Fruit fly (Drosophila melanogaster) whole organism, embryonic: ENCODE data around the gene CG32259.
A peak's percentile ranks its signal among the peaks of the same experiment; 100 is the strongest.

Source experiments
- Antp ChIP-seq: fragments of 200-800 bp; sonication (Bioruptor generic); optimal IDR thresholded peaks from 3 replicates; lab custom pipeline; 2016; ENCODE audit warnings: missing biosample characterization, missing genetic modification characterization
- Atf3 ChIP-seq: fragments of 200-800 bp; sonication (Bioruptor generic); optimal IDR thresholded peaks from 3 replicates; lab custom pipeline; 2016; ENCODE audit warnings: missing biosample characterization, missing genetic modification characterization
- CG10959 ChIP-seq: fragments of 200-800 bp; sonication (Bioruptor generic); IDR thresholded peaks from 2 replicates; pipeline ENCODE4 v1.3.6; 2022; ENCODE audit warnings: missing biosample characterization, missing genetic modification characterization
- CG11247 ChIP-seq: fragments of 200-800 bp; sonication (Bioruptor generic); IDR thresholded peaks from 2 replicates; pipeline ENCODE4 v1.3.6; 2022; ENCODE audit warnings: missing biosample characterization, missing genetic modification characterization
- CG11456 ChIP-seq: fragments of 200-800 bp; sonication (Bioruptor generic); IDR thresholded peaks from 3 replicates; pipeline ENCODE4 v1.3.6; 2022; ENCODE audit warnings: missing biosample characterization, missing genetic modification characterization
- CG12391 ChIP-seq: fragments of 200-800 bp; sonication (Bioruptor generic); optimal IDR thresholded peaks from 3 replicates; lab custom pipeline; 2018; ENCODE audit warnings: missing biosample characterization, mild to moderate bottlenecking, missing genetic modification characterization, moderate library complexity
- CG13296 ChIP-seq: fragments of 200-800 bp; sonication (Bioruptor generic); optimal IDR thresholded peaks from 3 replicates; lab custom pipeline; 2018; ENCODE audit warnings: missing biosample characterization, mild to moderate bottlenecking, missing genetic modification characterization
- CG15601 ChIP-seq: fragments of 200-800 bp; sonication (Bioruptor generic); optimal IDR thresholded peaks from 3 replicates; lab custom pipeline; 2019; ENCODE audit warnings: missing biosample characterization, mild to moderate bottlenecking, missing genetic modification characterization, moderate library complexity
- CG17385 ChIP-seq: fragments of 200-800 bp; sonication (Bioruptor generic); optimal IDR thresholded peaks from 3 replicates; lab custom pipeline; 2018; ENCODE audit warnings: missing biosample characterization, mild to moderate bottlenecking, missing genetic modification characterization
- CG17612 ChIP-seq: fragments of 200-800 bp; sonication (Bioruptor generic); IDR thresholded peaks from 2 replicates; pipeline ENCODE4 v1.3.6; 2022; ENCODE audit warnings: missing biosample characterization, missing genetic modification characterization
- CG4424 ChIP-seq: fragments of 200-800 bp; sonication (Bioruptor generic); optimal IDR thresholded peaks from 3 replicates; lab custom pipeline; 2016; ENCODE audit warnings: missing biosample characterization, missing genetic modification characterization
- CG5180 ChIP-seq: fragments of 200-800 bp; sonication (Bioruptor generic); optimal IDR thresholded peaks from 3 replicates; lab custom pipeline; 2017; ENCODE audit warnings: missing biosample characterization, missing genetic modification characterization, mild to moderate bottlenecking, moderate library complexity, missing genetic modification reagents
- CG6254 ChIP-seq: fragments of 200-800 bp; sonication (Bioruptor generic); optimal IDR thresholded peaks from 3 replicates; lab custom pipeline; 2017; ENCODE audit warnings: mild to moderate bottlenecking, missing biosample characterization, missing genetic modification reagents, missing genetic modification characterization
- CG6683 ChIP-seq: fragments of 200-800 bp; sonication (Bioruptor generic); optimal IDR thresholded peaks from 2 replicates; lab custom pipeline; 2017; ENCODE audit warnings: missing biosample characterization, mild to moderate bottlenecking, missing genetic modification characterization, missing genetic modification reagents
- CG6791 ChIP-seq: fragments of 200-800 bp; sonication (Bioruptor generic); IDR thresholded peaks from 3 replicates; pipeline ENCODE4 v1.3.6; 2022; ENCODE audit warnings: missing biosample characterization, missing genetic modification characterization; ENCODE audit not compliant: partially characterized antibody
- CG7271 ChIP-seq: fragments of 200-800 bp; sonication (Bioruptor generic); optimal IDR thresholded peaks from 2 replicates; lab custom pipeline; 2018; ENCODE audit warnings: missing biosample characterization, mild to moderate bottlenecking, missing genetic modification characterization, moderate library complexity
- CG8281 ChIP-seq: fragments of 200-800 bp; sonication (Bioruptor generic); optimal IDR thresholded peaks from 2 replicates; lab custom pipeline; 2018; ENCODE audit warnings: missing biosample characterization, mild to moderate bottlenecking, missing genetic modification characterization, moderate library complexity
- CG9932 ChIP-seq: fragments of 200-800 bp; sonication (Bioruptor generic); IDR thresholded peaks from 2 replicates; pipeline ENCODE4 v1.3.6; 2022; ENCODE audit warnings: missing biosample characterization, missing genetic modification characterization
- CoRest ChIP-seq: fragments of 200-800 bp; sonication (Bioruptor generic); optimal IDR thresholded peaks from 3 replicates; lab custom pipeline; 2018; ENCODE audit warnings: missing biosample characterization, mild to moderate bottlenecking, missing genetic modification characterization, moderate library complexity
- Dip3 ChIP-seq: fragments of 200-800 bp; sonication (Bioruptor generic); optimal IDR thresholded peaks from 3 replicates; lab custom pipeline; 2016; ENCODE audit warnings: missing biosample characterization, missing genetic modification characterization
- Dref ChIP-seq: fragments of 200-800 bp; sonication (Bioruptor generic); IDR thresholded peaks from 2 replicates; pipeline ENCODE4 v1.3.6; 2022; ENCODE audit warnings: missing biosample characterization, missing genetic modification characterization
- Gug ChIP-seq: fragments of 200-800 bp; sonication (Bioruptor generic); IDR thresholded peaks from 4 replicates; pipeline ENCODE4 v1.3.6; 2022; ENCODE audit warnings: missing biosample characterization, missing genetic modification characterization
- HLH54F ChIP-seq: fragments of 200-800 bp; sonication (Bioruptor generic); optimal IDR thresholded peaks from 3 replicates; lab custom pipeline; 2016; ENCODE audit warnings: missing biosample characterization, missing genetic modification characterization
- Hmx ChIP-seq: fragments of 200-800 bp; sonication (Bioruptor generic); optimal IDR thresholded peaks from 2 replicates; lab custom pipeline; 2016; ENCODE audit warnings: missing biosample characterization, missing genetic modification characterization
- Hr3 ChIP-seq: fragments of 200-800 bp; sonication (Bioruptor generic); optimal IDR thresholded peaks from 3 replicates; lab custom pipeline; 2016; ENCODE audit warnings: missing biosample characterization, missing genetic modification characterization
- MBD-R2 ChIP-seq: fragments of 200-800 bp; sonication (Bioruptor generic); IDR thresholded peaks from 2 replicates; pipeline ENCODE4 v1.3.6; 2022; ENCODE audit warnings: missing biosample characterization, missing genetic modification characterization
- Meics ChIP-seq: fragments of 200-800 bp; sonication (Bioruptor generic); optimal IDR thresholded peaks from 2 replicates; lab custom pipeline; 2017; ENCODE audit warnings: missing biosample characterization, mild to moderate bottlenecking, missing genetic modification characterization
- NC2α ChIP-seq: fragments of 200-800 bp; sonication (Bioruptor generic); optimal IDR thresholded peaks from 2 replicates; lab custom pipeline; 2016; ENCODE audit warnings: missing biosample characterization, missing genetic modification characterization
- NFAT ChIP-seq: fragments of 200-800 bp; sonication (Bioruptor generic); IDR thresholded peaks from 2 replicates; pipeline ENCODE4 v1.3.6; 2022; ENCODE audit warnings: missing biosample characterization, missing genetic modification characterization
- amos ChIP-seq: fragments of 200-800 bp; sonication (Bioruptor generic); IDR thresholded peaks from 2 replicates; pipeline ENCODE4 v1.3.6; 2022; ENCODE audit warnings: missing biosample characterization, missing genetic modification characterization; ENCODE audit not compliant: partially characterized antibody
- bab2 ChIP-seq: fragments of 200-800 bp; sonication (Bioruptor generic); optimal IDR thresholded peaks from 2 replicates; lab custom pipeline; 2016; ENCODE audit warnings: missing biosample characterization, missing genetic modification characterization
- bbx ChIP-seq: fragments of 200-800 bp; sonication (Bioruptor generic); IDR thresholded peaks from 2 replicates; pipeline ENCODE4 v1.3.6; 2022; ENCODE audit warnings: missing biosample characterization, missing genetic modification characterization; ENCODE audit not compliant: partially characterized antibody
- crol ChIP-seq: fragments of 200-800 bp; sonication (Bioruptor generic); IDR thresholded peaks from 2 replicates; pipeline ENCODE4 v1.3.6; 2022; ENCODE audit warnings: missing biosample characterization, missing genetic modification characterization
- da ChIP-seq: fragments of 200-800 bp; sonication (Bioruptor generic); optimal IDR thresholded peaks from 2 replicates; lab custom pipeline; 2016; ENCODE audit warnings: missing biosample characterization, missing genetic modification characterization
- ems ChIP-seq: fragments of 200-800 bp; sonication (Bioruptor generic); optimal IDR thresholded peaks from 3 replicates; lab custom pipeline; 2016; ENCODE audit warnings: missing biosample characterization, missing genetic modification characterization
- fd102C ChIP-seq: fragments of 200-800 bp; sonication (Bioruptor generic); optimal IDR thresholded peaks from 2 replicates; lab custom pipeline; 2018; ENCODE audit warnings: missing biosample characterization, mild to moderate bottlenecking, missing genetic modification characterization, moderate library complexity
- fru ChIP-seq: fragments of >200 bp; optimal IDR thresholded peaks from 2 replicates; lab custom pipeline; 2017
- ftz-f1 ChIP-seq: fragments of 200-800 bp; sonication (Bioruptor generic); optimal IDR thresholded peaks from 2 replicates; lab custom pipeline; 2016; ENCODE audit warnings: missing biosample characterization, missing genetic modification characterization
- hth ChIP-seq: fragments of >200 bp; optimal IDR thresholded peaks from 2 replicates; lab custom pipeline; 2017; ENCODE audit warnings: inconsistent platforms
- jing ChIP-seq: fragments of 200-800 bp; sonication (Bioruptor generic); optimal IDR thresholded peaks from 2 replicates; lab custom pipeline; 2018; ENCODE audit warnings: missing biosample characterization, mild to moderate bottlenecking, missing genetic modification characterization
- kay ChIP-seq: fragments of 200-800 bp; sonication (Bioruptor generic); optimal IDR thresholded peaks from 2 replicates; lab custom pipeline; 2016; ENCODE audit warnings: missing biosample characterization, missing genetic modification characterization
- lov ChIP-seq, 2 experiments: fragments of 200-800 bp in 1 of 2; fragments of >200 bp in 1 of 2; sonication (Bioruptor generic) in 1 of 2; IDR thresholded peaks in 1 of 2; optimal IDR thresholded peaks in 1 of 2; 2 replicates in 1 of 2; 3 replicates in 1 of 2; pipeline versions ENCODE4 v1.3.6 to Lab custom; 2017 to 2022; ENCODE audit warnings: missing biosample characterization in 1 of 2, missing genetic modification characterization in 1 of 2
- mld ChIP-seq: fragments of 200-800 bp; sonication (Bioruptor generic); IDR thresholded peaks from 3 replicates; pipeline ENCODE4 v1.3.6; 2022; ENCODE audit warnings: missing biosample characterization, missing genetic modification characterization; ENCODE audit not compliant: partially characterized antibody
- peb ChIP-seq: fragments of 200-800 bp; sonication (Bioruptor generic); IDR thresholded peaks from 2 replicates; pipeline ENCODE4 v1.3.6; 2022; ENCODE audit warnings: missing biosample characterization, missing genetic modification characterization
- sc ChIP-seq, 3 experiments: fragments of >200 bp in 2 of 3; fragments of 200-800 bp in 1 of 3; sonication (Bioruptor generic) in 1 of 3; optimal IDR thresholded peaks; 2 replicates in 2 of 3; 3 replicates in 1 of 3; lab custom pipeline; 2017; ENCODE audit warnings: mild to moderate bottlenecking in 1 of 3, missing biosample characterization in 1 of 3, missing genetic modification characterization in 1 of 3, missing genetic modification reagents in 1 of 3
- seq ChIP-seq: fragments of 200-800 bp; sonication (Bioruptor generic); IDR thresholded peaks from 2 replicates; pipeline ENCODE4 v1.3.6; 2022; ENCODE audit warnings: missing biosample characterization, missing genetic modification characterization
- sr ChIP-seq: fragments of 200-800 bp; sonication (Bioruptor generic); IDR thresholded peaks from 3 replicates; pipeline ENCODE4 v1.3.6; 2022; ENCODE audit warnings: missing biosample characterization, missing genetic modification characterization
- tgo ChIP-seq: fragments of 200-800 bp; sonication (Bioruptor generic); IDR thresholded peaks from 3 replicates; pipeline ENCODE4 v1.3.6; 2022; ENCODE audit warnings: missing biosample characterization, missing genetic modification characterization
- toy ChIP-seq: fragments of 200-800 bp; sonication (Bioruptor generic); IDR thresholded peaks from 2 replicates; pipeline ENCODE4 v1.3.6; 2022; ENCODE audit warnings: missing biosample characterization, missing genetic modification characterization
- usp ChIP-seq: fragments of >200 bp; optimal IDR thresholded peaks from 2 replicates; lab custom pipeline; 2017; ENCODE audit warnings: missing biosample characterization, missing genetic modification characterization
- vvl ChIP-seq: fragments of 200-800 bp; sonication (Bioruptor generic); IDR thresholded peaks from 2 replicates; pipeline ENCODE4 v1.3.6; 2022; ENCODE audit warnings: missing biosample characterization, missing genetic modification characterization
- yki ChIP-seq: fragments of >200 bp; optimal IDR thresholded peaks from 3 replicates; lab custom pipeline; 2018

Gene CG32259

dm6 chr3L:4070996-4071379 is 1.8 kb downstream of the CG32259 start (continued):
- TF ChIP-seq fd102C (GFP tag; lab: Kevin White, UChicago) (no peak), sr (peak; percentile 34; the same call in 1 of the 3 replicates), CG13296 (GFP tag; lab: Kevin White, UChicago) (no peak), HLH54F (GFP tag; lab: Kevin White, UChicago) (peak; percentile 42), da (GFP tag; lab: Kevin White, UChicago) (no peak), vvl (GFP tag; lab: Robert Waterston, UW) (peak; percentile 82), Dref (GFP tag; lab: Robert Waterston, UW) (no peak), jing (GFP tag; lab: Kevin White, UChicago) (peak; percentile 68), hth (lab: Kevin White, UChicago) (no peak), Gug (GFP tag; lab: Robert Waterston, UW) (peak; percentile 78), CG15601 (tag; lab: Kevin White, UChicago) (no peak), CG4424 (GFP tag; lab: Kevin White, UChicago) (peak; percentile 22), bbx (GFP tag; lab: Robert Waterston, UW) (no peak), Antp (no peak), seq (peak; percentile 57), CG11456 (GFP tag; lab: Robert Waterston, UW) (peak; percentile 79), crol (GFP tag; lab: Robert Waterston, UW) (peak; percentile 68), CG5180 (GFP tag; lab: Kevin White, UChicago) (no peak), CG6791 (no peak), CG8281 (tag; lab: Kevin White, UChicago) (no peak), CG17612 (GFP tag; lab: Robert Waterston, UW) (peak; percentile 52), Hmx (peak; percentile 6), fru (lab: Kevin White, UChicago) (no peak), CG12391 (peak; percentile 55), CG7271 (no peak), toy (GFP tag; lab: Robert Waterston, UW) (peak; percentile 43; the same call in 1 of the 2 replicates), peb (GFP tag; lab: Robert Waterston, UW) (peak; percentile 38; the same call in 1 of the 2 replicates), CG6683 (GFP tag; lab: Kevin White, UChicago) (peak; percentile 7), kay (GFP tag; lab: Kevin White, UChicago) (no peak), CG17385 (GFP tag; lab: Kevin White, UChicago) (peak; percentile 5), Dip3 (GFP tag; lab: Kevin White, UChicago) (peak; percentile 9), yki (no peak), ftz-f1 (GFP tag; lab: Kevin White, UChicago) (no peak), lov (optimal IDR thresholded peaks at IDR 0.05; lab: Kevin White, UChicago) (no peak), lov (GFP tag; IDR thresholded peaks at IDR 0.05; lab: Robert Waterston, UW) (no peak), usp (GFP tag; lab: Kevin White, UChicago) (no peak), CG6254 (GFP tag; lab: Kevin White, UChicago) (no peak), CG11247 (GFP tag; lab: Robert Waterston, UW) (peak; percentile 67), Hr3 (no peak), CG9932 (GFP tag; lab: Robert Waterston, UW) (peak; percentile 64), CG10959 (GFP tag; lab: Robert Waterston, UW) (peak; percentile 43; the same call in 1 of the 2 replicates), CoRest (tag; lab: Kevin White, UChicago) (no peak), tgo (GFP tag; lab: Robert Waterston, UW) (peak; percentile 65), sc (optimal IDR thresholded peaks at IDR 0.05; lab: Kevin White, UChicago) (no peak), sc (GFP tag; optimal IDR thresholded peaks at IDR 0.05; lab: Kevin White, UChicago) (no peak), ems (GFP tag; lab: Kevin White, UChicago) (no peak), NFAT (GFP tag; lab: Robert Waterston, UW) (0 out of 2 replicates have a peak, but pooled peaks have one; percentile 34), NC2α (GFP tag; lab: Kevin White, UChicago) (no peak), amos (GFP tag; lab: Robert Waterston, UW) (no peak), bab2 (peak; percentile 57), Atf3 (no peak), MBD-R2 (GFP tag; lab: Robert Waterston, UW) (peak; percentile 34), Meics (GFP tag; lab: Kevin White, UChicago) (no peak), mld (GFP tag; lab: Robert Waterston, UW) (no peak)
